Worm (Caenorhabditis elegans) whole organism, L4/young adult: Measurements from ENCODE around the gene gtf-2E1.

Source experiments
- dao-5 ChIP-seq: sonication (generic microtip); optimal IDR thresholded peaks from 2 replicates; lab custom pipeline; 2016; ENCODE audit warnings: missing genotype, missing genetic modification characterization, moderate library complexity, missing compliant biosample characterization
- him-1 ChIP-seq: sonication (generic microtip); optimal IDR thresholded peaks from 2 replicates; lab custom pipeline; 2016; ENCODE audit warnings: missing genotype, missing genetic modification reagents, missing genetic modification characterization, missing compliant biosample characterization

DNA sequence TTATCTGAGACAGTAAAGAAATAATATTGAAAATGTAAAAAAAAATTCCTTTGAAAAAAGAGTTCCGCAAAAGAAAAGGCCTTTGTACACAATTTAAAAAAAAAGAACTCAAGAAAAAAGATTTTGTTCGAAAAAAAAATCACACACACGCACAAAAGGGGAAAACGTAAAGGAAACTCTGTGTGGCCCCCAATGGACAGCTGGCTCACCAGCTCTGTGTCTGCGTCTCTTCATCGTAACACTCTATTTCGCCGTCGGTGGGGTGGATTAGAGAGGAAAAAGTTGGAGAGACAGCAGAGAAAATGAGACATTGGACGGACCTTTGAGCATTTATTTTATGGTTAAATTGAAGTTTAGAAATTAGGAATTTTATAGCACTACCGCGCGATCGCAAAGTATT is 40.0 kb upstream of the gtf-2E1 start:
- TF ChIP-seq him-1 (tag; lab: Kevin White, UChicago) (no peak), dao-5 (tag; lab: Kevin White, UChicago) (no peak)
